Fruit fly (Drosophila melanogaster) Kc167 (cell line): ENCODE measurements around the gene Sbat.

Experiments used
- Myc ChIP-seq: fragments of >200 bp; optimal IDR thresholded peaks from 2 replicates; lab custom pipeline; 2017; ENCODE audit warnings: missing external identifiers
- h ChIP-seq: fragments of >200 bp; optimal IDR thresholded peaks from 3 replicates; lab custom pipeline; 2018; ENCODE audit warnings: missing external identifiers
- insv ChIP-seq: fragments of >200 bp; optimal IDR thresholded peaks from 3 replicates; lab custom pipeline; 2018; ENCODE audit warnings: missing external identifiers
- psq ChIP-seq: fragments of >200 bp; optimal IDR thresholded peaks from 2 replicates; lab custom pipeline; 2017; ENCODE audit warnings: missing external identifiers
- ttk ChIP-seq: sonication (Bioruptor generic); optimal IDR thresholded peaks from 2 replicates; lab custom pipeline; 2017; ENCODE audit warnings: missing external identifiers

- no peak for TF ChIP-seq h (lab: Kevin White, UChicago)
- TF ChIP-seq ttk: no peak
- TF ChIP-seq psq: no peak
- no peak for TF ChIP-seq insv (lab: Kevin White, UChicago)
- TF ChIP-seq Myc: no peak
These were observed 30.9 kb upstream of the Sbat start, which contains the start of the genes CG3117 and CG2983 for dm6 chr2L:2847112-2847682.
